Worm (Caenorhabditis elegans) whole organism, L4 larva: ENCODE data around the gene lips-6.

Experiments
- Y48G9A.11 ChIP-seq: fragments of 200-800 bp; sonication (Bioruptor generic); IDR thresholded peaks from 2 replicates; pipeline ENCODE4 v1.3.6; 2022; ENCODE audit warnings: missing genetic modification reagents, missing genetic modification characterization, missing compliant biosample characterization
- ama-1 ChIP-seq: fragments of 150-350 bp; optimal IDR thresholded peaks from 2 replicates; lab custom pipeline; 2014; ENCODE audit warnings: inconsistent platforms, mixed read lengths
- arid-1 ChIP-seq: fragments of 200-800 bp; sonication (Bioruptor generic); conservative IDR thresholded peaks from 2 replicates; pipeline ENCODE4 v1.3.6; 2022; ENCODE audit warnings: missing genetic modification reagents, missing genetic modification characterization, missing compliant biosample characterization
- ceh-28 ChIP-seq: fragments of 150-350 bp; optimal IDR thresholded peaks from 2 replicates; lab custom pipeline; 2014; ENCODE audit warnings: missing biosample characterization, missing genetic modification reagents, missing genetic modification characterization
- ceh-32 ChIP-seq: sonication (generic microtip); optimal IDR thresholded peaks from 2 replicates; lab custom pipeline; 2016; ENCODE audit warnings: mild to moderate bottlenecking, missing genetic modification characterization, missing compliant biosample characterization; ENCODE audit not compliant: poor library complexity
- ceh-62 ChIP-seq: sonication (generic microtip); optimal IDR thresholded peaks from 2 replicates; lab custom pipeline; 2017; ENCODE audit warnings: missing biosample characterization, missing genetic modification characterization
- ces-1 ChIP-seq: fragments of 150-350 bp; sonication (generic microtip); optimal IDR thresholded peaks from 4 replicates; lab custom pipeline; 2014; ENCODE audit warnings: missing biosample characterization, missing genetic modification reagents, missing genetic modification characterization
- daf-12 ChIP-seq: fragments of 150-350 bp; optimal IDR thresholded peaks from 2 replicates; lab custom pipeline; 2014; ENCODE audit warnings: missing biosample characterization, missing genetic modification reagents, missing genetic modification characterization
- daf-16 ChIP-seq, 3 experiments: sonication (generic microtip); optimal IDR thresholded peaks; 2 replicates each; lab custom pipeline; 2016 to 2017; ENCODE audit warnings: missing genetic modification characterization in 3 of 3, missing genetic modification reagents in 3 of 3, mild to moderate bottlenecking in 2 of 3, missing compliant biosample characterization in 2 of 3, missing biosample characterization in 1 of 3, moderate library complexity in 1 of 3
- dpl-1 ChIP-seq: fragments of 150-350 bp; optimal IDR thresholded peaks from 2 replicates; lab custom pipeline; 2014; ENCODE audit warnings: missing biosample characterization, missing genetic modification reagents, missing genetic modification characterization
- dve-1 ChIP-seq: sonication (generic microtip); optimal IDR thresholded peaks from 2 replicates; lab custom pipeline; 2017; ENCODE audit warnings: antibody characterized with exemption, mild to moderate bottlenecking, missing genetic modification characterization, missing compliant biosample characterization; ENCODE audit not compliant: insufficient read depth
- gei-8 ChIP-seq: fragments of 200-800 bp; sonication (Bioruptor generic); optimal IDR thresholded peaks from 2 replicates; lab custom pipeline; 2018; ENCODE audit warnings: mild to moderate bottlenecking, missing genetic modification characterization, missing compliant biosample characterization
- hlh-11 ChIP-seq: fragments of 200-800 bp; sonication (Bioruptor generic); optimal IDR thresholded peaks from 2 replicates; lab custom pipeline; 2018; ENCODE audit warnings: mild to moderate bottlenecking, missing genetic modification characterization, missing compliant biosample characterization
- jun-1 ChIP-seq: fragments of 150-350 bp; optimal IDR thresholded peaks from 2 replicates; lab custom pipeline; 2014; ENCODE audit warnings: missing biosample characterization, missing genetic modification reagents, missing genetic modification characterization
- mdt-29 ChIP-seq: fragments of 200-800 bp; sonication (Bioruptor generic); IDR thresholded peaks from 2 replicates; pipeline ENCODE4 v1.3.6; 2022; ENCODE audit warnings: missing genetic modification reagents, missing genetic modification characterization, missing compliant biosample characterization
- nhr-11 ChIP-seq: fragments of 150-350 bp; optimal IDR thresholded peaks from 2 replicates; lab custom pipeline; 2014; ENCODE audit warnings: missing biosample characterization, missing genetic modification characterization
- sdz-12 ChIP-seq: fragments of 200-800 bp; sonication (Bioruptor generic); optimal IDR thresholded peaks from 2 replicates; lab custom pipeline; 2018; ENCODE audit warnings: mild to moderate bottlenecking, missing genetic modification characterization, missing compliant biosample characterization
- spr-3 ChIP-seq: fragments of 200-800 bp; sonication (Bioruptor generic); optimal IDR thresholded peaks from 2 replicates; lab custom pipeline; 2018; ENCODE audit warnings: mild to moderate bottlenecking, missing genetic modification characterization, missing compliant biosample characterization
- tag-97 ChIP-seq: fragments of 200-800 bp; sonication (Bioruptor generic); IDR thresholded peaks from 2 replicates; pipeline ENCODE4 v1.3.6; 2022; ENCODE audit warnings: missing genetic modification characterization, missing compliant biosample characterization
- unc-62 ChIP-seq, 3 experiments: fragments of 150-350 bp in 1 of 3; sonication (generic microtip); optimal IDR thresholded peaks in 2 of 3; peaks in 1 of 3; 1 replicate in 1 of 3; 2 replicates in 2 of 3; lab custom pipeline; 2014 to 2017; ENCODE audit warnings: missing biosample characterization in 3 of 3, missing genetic modification characterization in 3 of 3, missing genetic modification reagents in 3 of 3, missing genotype in 1 of 3
- zfp-3 ChIP-seq: fragments of 200-800 bp; sonication (Bioruptor generic); conservative IDR thresholded peaks from 2 replicates; pipeline ENCODE4 v1.3.6; 2022; ENCODE audit warnings: missing genetic modification reagents, missing genetic modification characterization, missing compliant biosample characterization
- ztf-11 ChIP-seq: fragments of 150-350 bp; optimal IDR thresholded peaks from 2 replicates; lab custom pipeline; 2014; ENCODE audit warnings: missing biosample characterization, missing genetic modification characterization
- ztf-7 ChIP-seq: fragments of 150-350 bp; optimal IDR thresholded peaks from 2 replicates; lab custom pipeline; 2014; ENCODE audit warnings: missing biosample characterization, missing genetic modification characterization

Gene lips-6

DNA sequence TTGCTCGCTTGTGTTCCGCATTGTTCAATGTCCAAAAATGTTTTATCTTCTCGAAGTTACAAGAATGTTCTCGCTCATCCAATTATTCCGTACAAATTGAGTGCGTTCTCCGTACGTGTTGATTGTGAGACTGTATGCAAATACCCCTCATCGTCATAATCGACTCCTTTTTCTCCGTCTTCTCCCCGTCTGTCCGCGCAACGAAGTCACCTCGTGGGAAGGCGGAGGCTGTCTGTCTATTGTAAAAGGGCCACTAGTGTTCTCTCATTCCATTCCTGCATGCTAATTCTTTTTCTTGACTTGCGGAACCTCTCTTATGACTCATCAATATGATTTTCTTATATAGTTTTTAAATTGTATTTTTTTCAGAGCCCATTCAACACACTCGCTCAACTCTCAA, 45.3 kb downstream of the lips-6 start, which contains the start of gene ZK829.9:
TSS of gene ZK829.9 (plus strand) at position 364 of the 400 bp plus-strand sequence.
- TF ChIP-seq jun-1 (tag; lab: Kevin White, UChicago) = no peak
- no peak for TF ChIP-seq daf-12 (tag; lab: Kevin White, UChicago)
- TF ChIP-seq zfp-3 = no peak
- TF ChIP-seq spr-3 (GFP tag; lab: Kevin White, UChicago) = no peak
- TF ChIP-seq gei-8 (GFP tag; lab: Kevin White, UChicago) = no peak
- TF ChIP-seq ceh-32 = no peak
- TF ChIP-seq mdt-29 (GFP tag; lab: Robert Waterston, UW) = no peak
- TF ChIP-seq arid-1 (GFP tag; lab: Robert Waterston, UW) = no peak
- no peak for TF ChIP-seq ceh-62 (tag; lab: Kevin White, UChicago)
- no peak for TF ChIP-seq ztf-7 (tag; lab: Kevin White, UChicago)
- no peak for TF ChIP-seq ces-1
- no peak for TF ChIP-seq ceh-28 (tag; lab: Kevin White, UChicago)
- no peak for TF ChIP-seq dpl-1 (GFP tag; lab: Kevin White, UChicago)
- TF ChIP-seq tag-97 (GFP tag; lab: Robert Waterston, UW) = no peak
- no peak for TF ChIP-seq daf-16 (GFP tag; optimal IDR thresholded peaks at IDR 0.05; lab: Kevin White, UChicago)
- no peak for TF ChIP-seq daf-16 (tag; optimal IDR thresholded peaks at IDR 0.05; lab: Kevin White, UChicago)
- no peak for TF ChIP-seq ama-1 (lab: Kevin White, UChicago)
- TF ChIP-seq, all 104 proteins: peak for 0

DNA sequence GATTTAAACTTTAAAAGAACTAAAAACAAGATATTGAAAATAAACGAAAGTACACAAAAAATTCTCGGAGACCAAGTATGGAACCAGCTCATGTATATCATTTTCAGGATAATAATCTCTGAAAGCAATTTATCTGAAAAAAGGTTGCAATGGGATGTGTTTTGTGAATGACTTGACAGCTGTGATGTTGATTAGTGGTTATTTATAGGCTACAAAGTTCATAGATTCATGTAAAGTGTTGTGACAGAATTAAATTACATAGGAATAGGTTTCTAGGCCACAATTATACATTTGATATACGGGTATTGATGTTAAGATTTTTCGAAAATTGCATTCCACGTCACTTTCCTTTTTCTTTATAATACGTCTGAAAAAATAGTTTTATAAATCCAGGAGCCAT, 50.2 kb downstream of the lips-6 start, which contains the start of gene srj-1:
TSS of gene srj-1 (minus strand) at position 101 of the 400 bp plus-strand sequence.
- no peak for TF ChIP-seq sdz-12 (GFP tag; lab: Kevin White, UChicago)
- peak in 1 of 2 experiments; percentile 33 for TF ChIP-seq unc-62 (GFP tag; optimal IDR thresholded peaks at IDR 0.05 in 1 of 2; lab: Kevin White, UChicago)
- no peak for TF ChIP-seq unc-62 (tag; optimal IDR thresholded peaks at IDR 0.05; lab: Kevin White, UChicago)
- no peak for TF ChIP-seq dve-1
- no peak for TF ChIP-seq Y48G9A.11
- TF ChIP-seq hlh-11 (tag; lab: Kevin White, UChicago) = no peak
- no peak for TF ChIP-seq ztf-11 (tag; lab: Kevin White, UChicago)
- TF ChIP-seq nhr-11 (tag; lab: Kevin White, UChicago) = peak; percentile 55
